Worm (Caenorhabditis elegans) whole organism, L4/young adult: Measurements from ENCODE around the gene srd-17.
A peak's percentile ranks its signal among the peaks of the same experiment; 100 is the strongest.
"Not testable (repeated sequence)": the region's sequence is repeated elsewhere in the genome, so short reads cannot be mapped to it uniquely, and the experiment has no call there.

Experiments used
- W03F9.2 ChIP-seq: fragments of 150-350 bp; optimal IDR thresholded peaks from 2 replicates; lab custom pipeline; 2014; ENCODE audit warnings: missing biosample characterization, missing genetic modification characterization
- dao-5 ChIP-seq: sonication (generic microtip); optimal IDR thresholded peaks from 2 replicates; lab custom pipeline; 2016; ENCODE audit warnings: missing genotype, missing genetic modification characterization, moderate library complexity, missing compliant biosample characterization
- him-1 ChIP-seq: sonication (generic microtip); optimal IDR thresholded peaks from 2 replicates; lab custom pipeline; 2016; ENCODE audit warnings: missing genotype, missing genetic modification reagents, missing genetic modification characterization, missing compliant biosample characterization

srd-17 gene

ce11 chrV:13432364-13432763 is at the start of gene srd-17:
Gene srd-17 (minus strand): TSS chrV:13432714.
- no peak for TF ChIP-seq dao-5 (tag; lab: Kevin White, UChicago)
- no peak for TF ChIP-seq W03F9.2
- no peak for TF ChIP-seq him-1 (tag; lab: Kevin White, UChicago)

- TF ChIP-seq W03F9.2 (no peak), dao-5 (tag; lab: Kevin White, UChicago) (no peak), him-1 (tag; lab: Kevin White, UChicago) (no peak)
Observed at ce11 chrV:13479766-13480165, 47.3 kb upstream of the srd-17 start, which contains the start of gene T10G3.2. Gene T10G3.2 (minus strand): TSS chrV:13479866.

- TF ChIP-seq dao-5 (tag; lab: Kevin White, UChicago) (no peak), W03F9.2 (no peak), him-1 (tag; lab: Kevin White, UChicago) (no peak)
Observed at ce11 chrV:13476350-13476749, 43.8 kb upstream of the srd-17 start, which contains the start of gene T10G3.8. Gene T10G3.8 (minus strand): TSS chrV:13476450.

ce11 chrV:13473467-13473866 is 41.0 kb upstream of the srd-17 start, which contains the start of gene T10G3.1:
Gene T10G3.1 (minus strand): TSS chrV:13473679.
- TF ChIP-seq dao-5 (tag; lab: Kevin White, UChicago), result no peak
- TF ChIP-seq him-1 (tag; lab: Kevin White, UChicago), result no peak
- no peak for TF ChIP-seq W03F9.2

ce11 chrV:13472062-13472461 is 39.5 kb upstream of the srd-17 start:
- TF ChIP-seq W03F9.2, result no peak
- no peak for TF ChIP-seq dao-5 (tag; lab: Kevin White, UChicago)
- TF ChIP-seq him-1 (tag; lab: Kevin White, UChicago), result no peak

ce11 chrV:13468190-13468765 is 35.8 kb upstream of the srd-17 start, which contains the start of the genes F25H9.6 and F25H9.7:
Gene F25H9.6 (minus strand): TSS chrV:13468361.
Gene F25H9.7 (plus strand): TSS chrV:13468376.
- TF ChIP-seq him-1 (tag; lab: Kevin White, UChicago), result peak; percentile 80
- TF ChIP-seq W03F9.2, result peak; percentile 73
- no peak for TF ChIP-seq dao-5 (tag; lab: Kevin White, UChicago)

ce11 chrV:13464123-13464522 is 31.6 kb upstream of the srd-17 start:
- no peak for TF ChIP-seq dao-5 (tag; lab: Kevin White, UChicago)
- no peak for TF ChIP-seq him-1 (tag; lab: Kevin White, UChicago)
- no peak for TF ChIP-seq W03F9.2

ce11 chrV:13462974-13463373 is 30.5 kb upstream of the srd-17 start, which contains the start of gene frm-10:
Gene frm-10 (plus strand): TSS chrV:13463207.
- TF ChIP-seq dao-5 (tag; lab: Kevin White, UChicago) (no peak), W03F9.2 (peak; percentile 55), him-1 (tag; lab: Kevin White, UChicago) (no peak)

- TF ChIP-seq W03F9.2 (no peak), him-1 (tag; lab: Kevin White, UChicago) (no peak), dao-5 (tag; lab: Kevin White, UChicago) (no peak)
Observed at ce11 chrV:13459323-13459722, 26.8 kb upstream of the srd-17 start, which contains the start of gene bath-39. Gene bath-39 (plus strand): TSS chrV:13459459.

- no peak for TF ChIP-seq W03F9.2
Observed at ce11 chrV:13457858-13458257, 25.3 kb upstream of the srd-17 start, which contains the start of gene F25H9.2. Gene F25H9.2 (plus strand): TSS chrV:13458083.

- TF ChIP-seq dao-5 (tag; lab: Kevin White, UChicago), result no peak
- no peak for TF ChIP-seq him-1 (tag; lab: Kevin White, UChicago)
- TF ChIP-seq W03F9.2, result no peak
Observed at ce11 chrV:13455448-13455847, 22.9 kb upstream of the srd-17 start, which contains the start of gene lurp-3. Gene lurp-3 (plus strand): TSS chrV:13455748.

- TF ChIP-seq dao-5 (tag; lab: Kevin White, UChicago) (no peak), him-1 (tag; lab: Kevin White, UChicago) (no peak), W03F9.2 (no peak)
Observed at ce11 chrV:13453334-13453733, 20.8 kb upstream of the srd-17 start, which contains the start of gene lurp-2. Gene lurp-2 (plus strand): TSS chrV:13453634.

ce11 chrV:13445229-13445949 is 12.9 kb upstream of the srd-17 start, which contains the start of gene Y2H9A.4:
Gene Y2H9A.4 (plus strand): TSS chrV:13445899.
- TF ChIP-seq dao-5 (tag; lab: Kevin White, UChicago), result no peak
- no peak for TF ChIP-seq W03F9.2
- TF ChIP-seq him-1 (tag; lab: Kevin White, UChicago), result no peak

ce11 chrV:13443535-13443934 is 11.0 kb upstream of the srd-17 start, which contains the start of gene Y2H9A.6:
Gene Y2H9A.6 (plus strand): TSS chrV:13443835.
- not testable (repeated sequence) for TF ChIP-seq dao-5 (tag; lab: Kevin White, UChicago); him-1 (tag; lab: Kevin White, UChicago); W03F9.2
